Worm (Caenorhabditis elegans) whole organism, late embryonic: Measurements from ENCODE around the gene nep-2.

Experiments used
- F13H6.1 ChIP-seq: sonication (generic microtip); optimal IDR thresholded peaks from 2 replicates; lab custom pipeline; 2016; ENCODE audit warnings: missing genetic modification characterization, missing compliant biosample characterization
- K02D7.2 ChIP-seq: sonication (generic microtip); optimal IDR thresholded peaks from 2 replicates; lab custom pipeline; 2017; ENCODE audit warnings: mild to moderate bottlenecking, missing genetic modification characterization, missing compliant biosample characterization
- K09A11.1 ChIP-seq: sonication (generic microtip); optimal IDR thresholded peaks from 2 replicates; lab custom pipeline; 2017; ENCODE audit warnings: antibody characterized with exemption, mild to moderate bottlenecking, missing genetic modification characterization, missing compliant biosample characterization; ENCODE audit not compliant: insufficient read depth
- T23F11.4 ChIP-seq: fragments of 200-800 bp; sonication (Bioruptor generic); optimal IDR thresholded peaks from 2 replicates; lab custom pipeline; 2018; ENCODE audit warnings: mild to moderate bottlenecking, missing genetic modification characterization, missing compliant biosample characterization
- Y22D7AL.16 ChIP-seq: sonication (generic microtip); optimal IDR thresholded peaks from 2 replicates; lab custom pipeline; 2016; ENCODE audit warnings: missing genetic modification characterization, missing compliant biosample characterization
- ceh-14 ChIP-seq: sonication (generic microtip); optimal IDR thresholded peaks from 2 replicates; lab custom pipeline; 2016; ENCODE audit warnings: missing genotype, missing genetic modification characterization, missing compliant biosample characterization
- ceh-18 ChIP-seq: sonication (generic microtip); optimal IDR thresholded peaks from 2 replicates; lab custom pipeline; 2016; ENCODE audit warnings: missing genetic modification characterization, missing compliant biosample characterization
- ceh-22 ChIP-seq: sonication (generic microtip); optimal IDR thresholded peaks from 2 replicates; lab custom pipeline; 2017; ENCODE audit warnings: missing biosample characterization, missing genetic modification characterization
- ceh-24 ChIP-seq: sonication (generic microtip); optimal IDR thresholded peaks from 2 replicates; lab custom pipeline; 2016; ENCODE audit warnings: mild to moderate bottlenecking, missing genetic modification characterization, missing compliant biosample characterization
- ceh-30 ChIP-seq: fragments of 150-350 bp; optimal IDR thresholded peaks from 2 replicates; lab custom pipeline; 2014; ENCODE audit warnings: missing biosample characterization, missing genetic modification characterization
- ceh-34 ChIP-seq: sonication (generic microtip); optimal IDR thresholded peaks from 2 replicates; lab custom pipeline; 2016; ENCODE audit warnings: mild to moderate bottlenecking, missing genetic modification characterization, missing compliant biosample characterization
- ceh-48 ChIP-seq: sonication (generic microtip); optimal IDR thresholded peaks from 2 replicates; lab custom pipeline; 2016; ENCODE audit warnings: missing genetic modification characterization, inconsistent platforms, missing compliant biosample characterization
- ceh-6 ChIP-seq: fragments of 200-800 bp; sonication (Bioruptor generic); optimal IDR thresholded peaks from 2 replicates; lab custom pipeline; 2018; ENCODE audit warnings: mild to moderate bottlenecking, missing genetic modification characterization, missing compliant biosample characterization
- dmd-4 ChIP-seq: sonication (generic microtip); optimal IDR thresholded peaks from 2 replicates; lab custom pipeline; 2016; ENCODE audit warnings: borderline replicate concordance, missing genetic modification characterization, missing compliant biosample characterization
- dve-1 ChIP-seq: sonication (generic microtip); optimal IDR thresholded peaks from 2 replicates; lab custom pipeline; 2017; ENCODE audit warnings: antibody characterized with exemption, mild to moderate bottlenecking, missing genetic modification characterization, missing compliant biosample characterization
- ets-4 ChIP-seq: sonication (generic microtip); optimal IDR thresholded peaks from 2 replicates; lab custom pipeline; 2016; ENCODE audit warnings: missing genetic modification characterization, missing compliant biosample characterization
- fax-1 ChIP-seq: sonication (generic microtip); optimal IDR thresholded peaks from 2 replicates; lab custom pipeline; 2016; ENCODE audit warnings: missing genotype, missing genetic modification characterization, missing compliant biosample characterization
- fkh-10 ChIP-seq: fragments of 150-350 bp; optimal IDR thresholded peaks from 2 replicates; lab custom pipeline; 2014; ENCODE audit warnings: missing biosample characterization, missing genetic modification reagents, missing genetic modification characterization
- fkh-6 ChIP-seq: sonication (generic microtip); optimal IDR thresholded peaks from 2 replicates; lab custom pipeline; 2016; ENCODE audit warnings: missing genetic modification characterization, missing compliant biosample characterization
- hlh-13 ChIP-seq: fragments of 200-800 bp; sonication (Bioruptor generic); optimal IDR thresholded peaks from 2 replicates; lab custom pipeline; 2018; ENCODE audit warnings: mild to moderate bottlenecking, missing genetic modification characterization, missing compliant biosample characterization
- hlh-15 ChIP-seq: sonication (generic microtip); optimal IDR thresholded peaks from 2 replicates; lab custom pipeline; 2016; ENCODE audit warnings: missing genetic modification characterization, missing compliant biosample characterization
- hlh-6 ChIP-seq: sonication (generic microtip); optimal IDR thresholded peaks from 2 replicates; lab custom pipeline; 2016; ENCODE audit warnings: missing genotype, missing genetic modification characterization, missing compliant biosample characterization
- lim-6 ChIP-seq: sonication (generic microtip); optimal IDR thresholded peaks from 2 replicates; lab custom pipeline; 2016; ENCODE audit warnings: missing genetic modification characterization, missing compliant biosample characterization
- lin-11 ChIP-seq: fragments of 200-800 bp; sonication (Bioruptor generic); optimal IDR thresholded peaks from 2 replicates; lab custom pipeline; 2018; ENCODE audit warnings: mild to moderate bottlenecking, missing genetic modification characterization, missing compliant biosample characterization
- madf-2 ChIP-seq: sonication (generic microtip); optimal IDR thresholded peaks from 2 replicates; lab custom pipeline; 2017; ENCODE audit warnings: missing genetic modification characterization, missing compliant biosample characterization
- nfya-1 ChIP-seq: sonication (generic microtip); optimal IDR thresholded peaks from 2 replicates; lab custom pipeline; 2017; ENCODE audit warnings: missing genetic modification characterization, mild to moderate bottlenecking, missing compliant biosample characterization, antibody characterized with exemption, moderate library complexity
- npax-4 ChIP-seq: sonication (generic microtip); optimal IDR thresholded peaks from 2 replicates; lab custom pipeline; 2016; ENCODE audit warnings: missing genetic modification characterization, missing compliant biosample characterization
- pag-3 ChIP-seq: sonication (generic microtip); optimal IDR thresholded peaks from 2 replicates; lab custom pipeline; 2016; ENCODE audit warnings: missing compliant biosample characterization, missing genetic modification characterization, borderline replicate concordance
- pha-4 ChIP-seq: fragments of 150-350 bp; optimal IDR thresholded peaks from 2 replicates; lab custom pipeline; 2018; ENCODE audit warnings: missing biosample characterization, missing genetic modification reagents, missing genetic modification characterization
- pqm-1 ChIP-seq: sonication (generic microtip); optimal IDR thresholded peaks from 2 replicates; lab custom pipeline; 2016; ENCODE audit warnings: missing genetic modification characterization, missing compliant biosample characterization
- ref-2 ChIP-seq: sonication (generic microtip); optimal IDR thresholded peaks from 2 replicates; lab custom pipeline; 2016; ENCODE audit warnings: missing genetic modification characterization, missing compliant biosample characterization
- rnt-1 ChIP-seq: sonication (generic microtip); optimal IDR thresholded peaks from 2 replicates; lab custom pipeline; 2016; ENCODE audit warnings: missing genetic modification characterization, missing compliant biosample characterization
- sdc-2 ChIP-seq: sonication (generic microtip); optimal IDR thresholded peaks from 2 replicates; lab custom pipeline; 2016; ENCODE audit warnings: missing genotype, missing genetic modification characterization, missing compliant biosample characterization
- sox-2 ChIP-seq: fragments of 200-800 bp; sonication (Bioruptor generic); IDR thresholded peaks from 2 replicates; pipeline ENCODE4 v1.3.6; 2022; ENCODE audit warnings: missing genetic modification reagents, missing genetic modification characterization, missing compliant biosample characterization
- syd-9 ChIP-seq: sonication (generic microtip); optimal IDR thresholded peaks from 2 replicates; lab custom pipeline; 2016; ENCODE audit warnings: mild to moderate bottlenecking, missing genetic modification characterization, moderate library complexity, missing compliant biosample characterization
- tbx-2 ChIP-seq: sonication (generic microtip); optimal IDR thresholded peaks from 2 replicates; lab custom pipeline; 2016; ENCODE audit warnings: missing genetic modification characterization, missing compliant biosample characterization
- tbx-7 ChIP-seq: sonication (generic microtip); optimal IDR thresholded peaks from 2 replicates; lab custom pipeline; 2016; ENCODE audit warnings: missing genotype, missing genetic modification characterization, missing compliant biosample characterization
- ttx-3 ChIP-seq: sonication (generic microtip); optimal IDR thresholded peaks from 2 replicates; lab custom pipeline; 2016; ENCODE audit warnings: missing genetic modification reagents, missing genetic modification characterization, missing compliant biosample characterization
- unc-3 ChIP-seq, 2 experiments: fragments of 200-800 bp in 1 of 2; sonication (Bioruptor generic) in 1 of 2; sonication (generic microtip) in 1 of 2; conservative IDR thresholded peaks in 1 of 2; optimal IDR thresholded peaks in 1 of 2; 2 replicates each; pipeline versions ENCODE4 v1.3.6 to Lab custom; 2016 to 2022; ENCODE audit warnings: missing compliant biosample characterization in 2 of 2, missing genetic modification characterization in 2 of 2, missing genetic modification reagents in 1 of 2
- unc-42 ChIP-seq: sonication (generic microtip); optimal IDR thresholded peaks from 2 replicates; lab custom pipeline; 2016; ENCODE audit warnings: missing genotype, missing genetic modification characterization, missing compliant biosample characterization
- zip-5 ChIP-seq: sonication (generic microtip); optimal IDR thresholded peaks from 2 replicates; lab custom pipeline; 2016; ENCODE audit warnings: missing genetic modification characterization, missing compliant biosample characterization

The nep-2 gene

ce11 chrII:2702757-2703156 lies 22.8 kb downstream of the nep-2 start, which contains the start of gene sri-60:
sri-60 (minus strand) TSS chrII:2702857.
- no peak for TF ChIP-seq pha-4

ce11 chrII:2700229-2700628 lies 25.3 kb downstream of the nep-2 start, which contains the start of gene sri-61:
sri-61 (minus strand) TSS chrII:2700329.
- TF ChIP-seq hlh-6 (tag; lab: Kevin White, UChicago) (no peak), ceh-14 (tag; lab: Kevin White, UChicago) (no peak), K09A11.1 (tag; lab: Kevin White, UChicago) (no peak), ets-4 (tag; lab: Kevin White, UChicago) (no peak), ceh-24 (no peak), dve-1 (no peak), ref-2 (tag; lab: Kevin White, UChicago) (no peak), ceh-6 (no peak), pqm-1 (no peak), fkh-10 (no peak), zip-5 (tag; lab: Kevin White, UChicago) (no peak), syd-9 (tag; lab: Kevin White, UChicago) (no peak), ceh-18 (tag; lab: Kevin White, UChicago) (no peak), F13H6.1 (no peak), ceh-34 (tag; lab: Kevin White, UChicago) (no peak), unc-3 (GFP tag; conservative IDR thresholded peaks at IDR 0.05; lab: Robert Waterston, UW) (no peak), unc-3 (tag; optimal IDR thresholded peaks at IDR 0.05; lab: Kevin White, UChicago) (no peak), hlh-13 (no peak), ceh-22 (tag; lab: Kevin White, UChicago) (no peak), lin-11 (tag; lab: Kevin White, UChicago) (no peak), K02D7.2 (tag; lab: Kevin White, UChicago) (no peak)

ce11 chrII:2698378-2698777 lies 27.2 kb downstream of the nep-2 start, which contains the start of gene sri-62:
sri-62 (minus strand) TSS chrII:2698478.
- TF ChIP-seq ets-4 (tag; lab: Kevin White, UChicago) (no peak), tbx-2 (tag; lab: Kevin White, UChicago) (no peak), npax-4 (tag; lab: Kevin White, UChicago) (no peak), Y22D7AL.16 (tag; lab: Kevin White, UChicago) (no peak), ttx-3 (tag; lab: Kevin White, UChicago) (no peak)

- no peak for TF ChIP-seq pha-4
- TF ChIP-seq unc-42 (tag; lab: Kevin White, UChicago): peak; percentile 46
- TF ChIP-seq madf-2 (tag; lab: Kevin White, UChicago): no peak
- no peak for TF ChIP-seq hlh-6 (tag; lab: Kevin White, UChicago)
- TF ChIP-seq sdc-2 (tag; lab: Kevin White, UChicago): no peak
- no peak for TF ChIP-seq ceh-48 (tag; lab: Kevin White, UChicago)
- TF ChIP-seq tbx-7: no peak
- TF ChIP-seq ceh-30 (tag; lab: Kevin White, UChicago): no peak
- TF ChIP-seq rnt-1 (tag; lab: Kevin White, UChicago): no peak
Measured at ce11 chrII:2695079-2695478, 30.5 kb downstream of the nep-2 start.

ce11 chrII:2692476-2692875 lies 33.1 kb downstream of the nep-2 start, which contains the start of gene set-11:
set-11 (minus strand) TSS chrII:2692576.
- TF ChIP-seq fkh-6 (tag; lab: Kevin White, UChicago) (no peak), T23F11.4 (GFP tag; lab: Kevin White, UChicago) (no peak), hlh-15 (tag; lab: Kevin White, UChicago) (no peak), lim-6 (no peak), sox-2 (GFP tag; lab: Robert Waterston, UW) (no peak), K09A11.1 (tag; lab: Kevin White, UChicago) (no peak), ceh-18 (tag; lab: Kevin White, UChicago) (no peak), dmd-4 (no peak), fax-1 (no peak), pag-3 (tag; lab: Kevin White, UChicago) (no peak), unc-42 (tag; lab: Kevin White, UChicago) (no peak), hlh-13 (no peak), tbx-2 (tag; lab: Kevin White, UChicago) (no peak), nfya-1 (tag; lab: Kevin White, UChicago) (no peak), ceh-24 (no peak), npax-4 (tag; lab: Kevin White, UChicago) (no peak)
